Fruit fly (Drosophila melanogaster) whole organism, adult: ENCODE data around the gene Aef1.

Experiments used
- CG7101 ChIP-seq: fragments of 200-800 bp; sonication (Bioruptor generic); optimal IDR thresholded peaks from 2 replicates; lab custom pipeline; 2018; ENCODE audit warnings: missing biosample characterization, mild to moderate bottlenecking, missing genetic modification characterization, moderate library complexity
- Crg-1 ChIP-seq: fragments of 200-800 bp; sonication (Bioruptor generic); optimal IDR thresholded peaks from 2 replicates; lab custom pipeline; 2016; ENCODE audit warnings: missing biosample characterization, missing genetic modification characterization
- Mnt ChIP-seq: fragments of 200-800 bp; sonication (Bioruptor generic); optimal IDR thresholded peaks from 2 replicates; lab custom pipeline; 2016; ENCODE audit warnings: missing biosample characterization, mild to moderate bottlenecking, missing genetic modification characterization
- bab1 ChIP-seq: fragments of 200-800 bp; sonication (Bioruptor generic); optimal IDR thresholded peaks from 3 replicates; lab custom pipeline; 2019; ENCODE audit warnings: missing biosample characterization, mild to moderate bottlenecking, missing genetic modification characterization, moderate library complexity
- kay ChIP-seq: fragments of 200-800 bp; sonication (Bioruptor generic); peaks from one replicate; lab custom pipeline; 2016; ENCODE audit warnings: missing biosample characterization, missing genetic modification characterization, borderline replicate concordance
- pad ChIP-seq: fragments of 200-800 bp; sonication (Bioruptor generic); optimal IDR thresholded peaks from 3 replicates; lab custom pipeline; 2017; ENCODE audit warnings: missing biosample characterization, missing genetic modification characterization, mild to moderate bottlenecking, moderate library complexity, missing genetic modification reagents
- toe ChIP-seq: fragments of 200-800 bp; sonication (Bioruptor generic); optimal IDR thresholded peaks from 2 replicates; lab custom pipeline; 2016; ENCODE audit warnings: missing biosample characterization, missing genetic modification characterization

DNA sequence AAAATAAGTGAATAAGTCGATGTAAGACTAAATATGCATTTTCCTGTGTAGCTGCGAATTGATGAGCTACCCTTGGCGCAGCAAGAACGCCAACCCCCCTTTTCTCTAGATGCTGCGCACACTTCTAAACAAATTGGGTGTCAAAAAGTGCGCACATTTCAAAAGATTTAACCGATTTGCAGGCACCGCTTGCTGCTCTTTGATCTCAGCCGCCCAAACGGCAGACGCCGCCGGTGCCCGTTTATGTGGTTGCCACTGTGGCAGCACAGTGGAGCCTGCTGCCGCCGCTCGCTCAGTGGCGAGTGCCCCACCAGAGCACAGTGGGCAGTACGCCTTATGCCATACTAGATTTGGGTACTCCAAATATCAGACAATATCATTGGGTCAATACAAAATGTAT lies 17.3 kb downstream of the Aef1 start:
- TF ChIP-seq CG7101 (tag; lab: Kevin White, UChicago), result no peak
- no peak for TF ChIP-seq Crg-1 (GFP tag; lab: Kevin White, UChicago)
- no peak for TF ChIP-seq pad
- no peak for TF ChIP-seq Mnt (GFP tag; lab: Kevin White, UChicago)
- TF ChIP-seq kay (GFP tag; lab: Kevin White, UChicago), result no peak
- TF ChIP-seq toe (GFP tag; lab: Kevin White, UChicago), result no peak
- TF ChIP-seq bab1 (GFP tag; lab: Kevin White, UChicago), result no peak
